Worm (Caenorhabditis elegans): ENCODE data around the gene cdk-12.

cdk-12 gene

ce11 chrIII:4343070-4343469 is 10.3 kb downstream of the cdk-12 start, which contains the start of the genes B0285.3 and lcmt-1 (continued):
- no peak for TF ChIP-seq alr-1 (tag; optimal IDR thresholded peaks at IDR 0.05; ENCODE audit: borderline replicate concordance)
- TF ChIP-seq nhr-76 (tag; optimal IDR thresholded peaks at IDR 0.05), result no peak
- peak; percentile 33 for TF ChIP-seq skn-1 (tag; optimal IDR thresholded peaks at IDR 0.05)
- peak; percentile 87 for TF ChIP-seq lin-14 (GFP tag; optimal IDR thresholded peaks at IDR 0.05)
- no peak for TF ChIP-seq ama-1 (optimal IDR thresholded peaks at IDR 0.05)
- TF ChIP-seq snu-23 (GFP tag; optimal IDR thresholded peaks at IDR 0.05), result peak; percentile 68
- no peak for TF ChIP-seq tlp-1 (tag; optimal IDR thresholded peaks at IDR 0.05)
- peak; percentile 31 to 50 for TF ChIP-seq lin-35 (GFP tag; optimal IDR thresholded peaks at IDR 0.05)
- TF ChIP-seq blmp-1 (tag; optimal IDR thresholded peaks at IDR 0.05), result peak; percentile 31
- TF ChIP-seq egl-13 (tag; optimal IDR thresholded peaks at IDR 0.05), result peak; percentile 41
- no peak for TF ChIP-seq fos-1 (tag; optimal IDR thresholded peaks at IDR 0.05)
- TF ChIP-seq nhr-77 (tag; optimal IDR thresholded peaks at IDR 0.05), result no peak
- peak; percentile 79 for TF ChIP-seq irx-1 (tag; optimal IDR thresholded peaks at IDR 0.05)
- TF ChIP-seq ets-5 (GFP tag; IDR thresholded peaks at IDR 0.05), result no peak
- no peak for TF ChIP-seq C34B4.2 (tag; optimal IDR thresholded peaks at IDR 0.05)
- TF ChIP-seq egl-27 (tag; optimal IDR thresholded peaks at IDR 0.05), result no peak
- peak; percentile 94 for TF ChIP-seq rnt-1 (tag; optimal IDR thresholded peaks at IDR 0.05)
- TF ChIP-seq nhr-71 (tag; optimal IDR thresholded peaks at IDR 0.05), result peak; percentile 73
- TF ChIP-seq nhr-47 (tag; optimal IDR thresholded peaks at IDR 0.05), result peak; percentile 75
- TF ChIP-seq ceh-88 (GFP tag; IDR thresholded peaks at IDR 0.05), result no peak
- no peak for TF ChIP-seq hpl-2 (GFP tag; optimal IDR thresholded peaks at IDR 0.05)
- peak; percentile 51 for TF ChIP-seq C04F5.9 (tag; optimal IDR thresholded peaks at IDR 0.05)
- peak; percentile 69 for TF ChIP-seq tbx-2 (tag; optimal IDR thresholded peaks at IDR 0.05)
- TF ChIP-seq elt-2 (tag; optimal IDR thresholded peaks at IDR 0.05), result no peak
- TF ChIP-seq hlh-4 (tag; optimal IDR thresholded peaks at IDR 0.05), result peak; percentile 42
- TF ChIP-seq lsy-2 (tag; optimal IDR thresholded peaks at IDR 0.05), result peak; percentile 51 to 59
- TF ChIP-seq nhr-20 (tag; optimal IDR thresholded peaks at IDR 0.05), result peak; percentile 58
- no peak for TF ChIP-seq unc-30 (tag; optimal IDR thresholded peaks at IDR 0.05)
- TF ChIP-seq pax-3 (tag; optimal IDR thresholded peaks at IDR 0.05), result peak; percentile 12
- peak; percentile 67 for TF ChIP-seq xbp-1 (tag; optimal IDR thresholded peaks at IDR 0.05)
- TF ChIP-seq fkh-8 (tag; optimal IDR thresholded peaks at IDR 0.05), result peak; percentile 38
- no peak for TF ChIP-seq Y116A8C.19 (tag; optimal IDR thresholded peaks at IDR 0.05; ENCODE audit: borderline replicate concordance)

- TF ChIP-seq nhr-237 (tag; optimal IDR thresholded peaks at IDR 0.05), result no peak
- no peak for TF ChIP-seq lsy-2 (tag; optimal IDR thresholded peaks at IDR 0.05)
- no peak for TF ChIP-seq elt-3 (tag; optimal IDR thresholded peaks at IDR 0.05)
- no peak for TF ChIP-seq egl-13 (tag; optimal IDR thresholded peaks at IDR 0.05)
- TF ChIP-seq nhr-20 (tag; optimal IDR thresholded peaks at IDR 0.05), result no peak
- no peak for TF ChIP-seq ceh-82 (tag; optimal IDR thresholded peaks at IDR 0.05)
- TF ChIP-seq hpl-2 (GFP tag; optimal IDR thresholded peaks at IDR 0.05), result no peak
- TF ChIP-seq nhr-71 (tag; optimal IDR thresholded peaks at IDR 0.05), result no peak
- TF ChIP-seq nhr-77 (tag; optimal IDR thresholded peaks at IDR 0.05), result no peak
- TF ChIP-seq ceh-88 (GFP tag; IDR thresholded peaks at IDR 0.05), result no peak
- no peak for TF ChIP-seq sox-4 (tag; optimal IDR thresholded peaks at IDR 0.05)
- TF ChIP-seq fkh-8 (tag; optimal IDR thresholded peaks at IDR 0.05), result no peak
- no peak for TF ChIP-seq irx-1 (tag; optimal IDR thresholded peaks at IDR 0.05)
- no peak for TF ChIP-seq efl-3 (GFP tag; optimal IDR thresholded peaks at IDR 0.05)
- no peak for TF ChIP-seq hlh-4 (tag; optimal IDR thresholded peaks at IDR 0.05)
- TF ChIP-seq sptf-1 (tag; optimal IDR thresholded peaks at IDR 0.05), result no peak
- no peak for TF ChIP-seq unc-30 (tag; optimal IDR thresholded peaks at IDR 0.05)
These were observed 12.2 kb downstream of the cdk-12 start, which contains the start of gene hse-5 for ce11 chrIII:4345034-4345433. hse-5 (plus strand) TSS chrIII:4345334.

ce11 chrIII:4349799-4350198 is 17.0 kb downstream of the cdk-12 start, which contains the start of gene B0285.6:
B0285.6 (plus strand) TSS chrIII:4350099.
- no peak for TF ChIP-seq efl-1 (optimal IDR thresholded peaks at IDR 0.05)
- no peak for TF ChIP-seq efl-1 (GFP tag; optimal IDR thresholded peaks at IDR 0.05 in 1 of 2)
- no peak for TF ChIP-seq fos-1 (tag; optimal IDR thresholded peaks at IDR 0.05)
- TF ChIP-seq C16A3.4 (tag; optimal IDR thresholded peaks at IDR 0.05), result no peak
- TF ChIP-seq C04F5.9 (tag; optimal IDR thresholded peaks at IDR 0.05), result no peak
- TF ChIP-seq nhr-85 (tag), result no peak
- no peak for TF ChIP-seq snu-23 (GFP tag; optimal IDR thresholded peaks at IDR 0.05)
- TF ChIP-seq nhr-71 (tag; optimal IDR thresholded peaks at IDR 0.05), result no peak
- TF ChIP-seq nhr-11 (tag; optimal IDR thresholded peaks at IDR 0.05), result no peak
- no peak for TF ChIP-seq mab-9 (GFP tag; IDR thresholded peaks at IDR 0.05)
- no peak for TF ChIP-seq ceh-88 (GFP tag; IDR thresholded peaks at IDR 0.05)

All from whole organism, L1 larva.